Fruit fly (Drosophila melanogaster) whole organism, adult: ENCODE data around the gene RluA-1.

Experiments used
- CG11617 ChIP-seq: fragments of 200-800 bp; sonication (Bioruptor generic); optimal IDR thresholded peaks from 2 replicates; lab custom pipeline; 2017; ENCODE audit warnings: mild to moderate bottlenecking, missing biosample characterization, missing genetic modification reagents, missing genetic modification characterization
- CG12768 ChIP-seq: fragments of 200-800 bp; sonication (Bioruptor generic); optimal IDR thresholded peaks from 2 replicates; lab custom pipeline; 2017; ENCODE audit warnings: missing biosample characterization, missing genetic modification characterization, mild to moderate bottlenecking, moderate library complexity, missing genetic modification reagents
- CG14711 ChIP-seq: fragments of 200-800 bp; sonication (Bioruptor generic); optimal IDR thresholded peaks from 2 replicates; lab custom pipeline; 2018; ENCODE audit warnings: missing biosample characterization, mild to moderate bottlenecking, missing genetic modification characterization, moderate library complexity
- CG1620 ChIP-seq: fragments of 200-800 bp; sonication (Bioruptor generic); optimal IDR thresholded peaks from 2 replicates; lab custom pipeline; 2016; ENCODE audit warnings: missing biosample characterization, missing genetic modification characterization
- CG33017 ChIP-seq: fragments of 200-800 bp; sonication (Bioruptor generic); optimal IDR thresholded peaks from 2 replicates; lab custom pipeline; 2018; ENCODE audit warnings: missing biosample characterization, mild to moderate bottlenecking, missing genetic modification characterization, moderate library complexity
- CG5204 ChIP-seq: fragments of 200-800 bp; sonication (Bioruptor generic); optimal IDR thresholded peaks from 2 replicates; lab custom pipeline; 2016; ENCODE audit warnings: missing biosample characterization, missing genetic modification characterization
- CG7045 ChIP-seq: fragments of 200-800 bp; sonication (Bioruptor generic); optimal IDR thresholded peaks from 2 replicates; lab custom pipeline; 2017; ENCODE audit warnings: missing biosample characterization, mild to moderate bottlenecking, missing genetic modification characterization
- CG7101 ChIP-seq: fragments of 200-800 bp; sonication (Bioruptor generic); optimal IDR thresholded peaks from 2 replicates; lab custom pipeline; 2018; ENCODE audit warnings: missing biosample characterization, mild to moderate bottlenecking, missing genetic modification characterization, moderate library complexity
- Clk ChIP-seq: fragments of 200-800 bp; sonication (Bioruptor generic); optimal IDR thresholded peaks from 2 replicates; lab custom pipeline; 2017; ENCODE audit warnings: missing biosample characterization, missing genetic modification characterization
- Crg-1 ChIP-seq: fragments of 200-800 bp; sonication (Bioruptor generic); optimal IDR thresholded peaks from 2 replicates; lab custom pipeline; 2016; ENCODE audit warnings: missing biosample characterization, missing genetic modification characterization
- Hr96 ChIP-seq: fragments of 200-800 bp; sonication (Bioruptor generic); optimal IDR thresholded peaks from 2 replicates; lab custom pipeline; 2016; ENCODE audit warnings: missing biosample characterization, missing genetic modification characterization
- Mnt ChIP-seq: fragments of 200-800 bp; sonication (Bioruptor generic); optimal IDR thresholded peaks from 2 replicates; lab custom pipeline; 2016; ENCODE audit warnings: missing biosample characterization, mild to moderate bottlenecking, missing genetic modification characterization
- bab1 ChIP-seq: fragments of 200-800 bp; sonication (Bioruptor generic); optimal IDR thresholded peaks from 3 replicates; lab custom pipeline; 2019; ENCODE audit warnings: missing biosample characterization, mild to moderate bottlenecking, missing genetic modification characterization, moderate library complexity
- cic ChIP-seq: fragments of 200-800 bp; sonication (Bioruptor generic); optimal IDR thresholded peaks from 2 replicates; lab custom pipeline; 2017; ENCODE audit warnings: missing biosample characterization, mild to moderate bottlenecking, missing genetic modification characterization, moderate library complexity
- cnc ChIP-seq, 2 experiments: fragments of >200 bp; optimal IDR thresholded peaks; 2 replicates each; lab custom pipeline; 2017
- kay ChIP-seq: fragments of 200-800 bp; sonication (Bioruptor generic); peaks from one replicate; lab custom pipeline; 2016; ENCODE audit warnings: missing biosample characterization, missing genetic modification characterization, borderline replicate concordance
- ovo ChIP-seq: fragments of 200-800 bp; sonication (Bioruptor generic); optimal IDR thresholded peaks from 2 replicates; lab custom pipeline; 2016; ENCODE audit warnings: missing biosample characterization, missing genetic modification characterization
- pad ChIP-seq: fragments of 200-800 bp; sonication (Bioruptor generic); optimal IDR thresholded peaks from 3 replicates; lab custom pipeline; 2017; ENCODE audit warnings: missing biosample characterization, missing genetic modification characterization, mild to moderate bottlenecking, moderate library complexity, missing genetic modification reagents
- tj ChIP-seq: fragments of 200-800 bp; sonication (Bioruptor generic); optimal IDR thresholded peaks from 3 replicates; lab custom pipeline; 2017; ENCODE audit warnings: missing biosample characterization, mild to moderate bottlenecking, missing genetic modification characterization, moderate library complexity
- toe ChIP-seq: fragments of 200-800 bp; sonication (Bioruptor generic); optimal IDR thresholded peaks from 2 replicates; lab custom pipeline; 2016; ENCODE audit warnings: missing biosample characterization, missing genetic modification characterization

RluA-1 gene

DNA sequence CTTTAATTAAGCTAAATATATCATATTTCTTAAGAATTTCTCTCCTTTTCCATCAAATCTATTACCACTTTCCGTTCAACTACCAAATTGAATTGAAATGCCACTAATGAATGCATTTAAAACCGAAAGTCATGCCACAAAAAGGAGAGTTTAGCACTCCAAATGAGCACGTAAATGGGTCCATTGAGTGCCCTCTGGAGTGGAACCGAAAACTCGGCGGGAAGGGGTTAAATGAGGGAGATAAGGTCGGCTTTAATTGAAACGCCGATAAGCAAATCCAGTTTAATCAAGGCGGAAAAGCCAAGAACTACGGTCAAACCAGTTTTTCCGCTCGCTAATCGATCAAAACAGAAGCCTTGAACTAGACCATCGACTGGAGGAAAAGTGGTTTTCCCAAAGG, 31.2 kb upstream of the RluA-1 start:
- TF ChIP-seq CG12768 (GFP tag; lab: Kevin White, UChicago) = no peak
- TF ChIP-seq ovo (GFP tag; lab: Kevin White, UChicago) = no peak
- no peak for TF ChIP-seq tj (GFP tag; lab: Kevin White, UChicago)
- TF ChIP-seq cic = no peak
- TF ChIP-seq CG7101 (tag; lab: Kevin White, UChicago) = no peak
- no peak for TF ChIP-seq Clk (GFP tag; lab: Kevin White, UChicago)
- TF ChIP-seq Hr96 (GFP tag; lab: Kevin White, UChicago) = no peak
- no peak for TF ChIP-seq Crg-1 (GFP tag; lab: Kevin White, UChicago)
- no peak for TF ChIP-seq CG33017 (tag; lab: Kevin White, UChicago)

DNA sequence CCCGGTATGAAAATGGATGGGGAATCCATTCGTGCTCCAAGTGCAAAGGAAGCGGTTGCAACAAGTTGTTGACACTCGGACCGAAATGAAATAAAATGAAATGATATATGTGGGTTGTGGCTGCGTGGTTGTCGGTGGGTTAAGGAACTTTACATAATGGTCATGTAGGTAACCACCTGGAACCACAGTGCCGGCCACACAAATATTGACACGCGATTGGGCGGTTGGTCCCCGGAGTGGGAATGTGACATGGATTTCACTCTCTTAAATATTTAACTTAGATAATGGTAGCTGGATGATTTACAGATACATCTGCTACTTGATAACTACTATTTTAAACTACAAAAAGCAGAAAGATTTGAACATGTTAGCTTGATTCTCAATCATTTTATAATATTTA, 30.7 kb upstream of the RluA-1 start:
- TF ChIP-seq CG5204 (no peak), Crg-1 (GFP tag; lab: Kevin White, UChicago) (no peak), cic (no peak), CG33017 (tag; lab: Kevin White, UChicago) (no peak), CG11617 (GFP tag; lab: Kevin White, UChicago) (no peak), pad (no peak), CG7045 (GFP tag; lab: Kevin White, UChicago) (no peak), ovo (GFP tag; lab: Kevin White, UChicago) (no peak), cnc (optimal IDR thresholded peaks at IDR 0.05; lab: Kevin White, UChicago) (no peak), toe (GFP tag; lab: Kevin White, UChicago) (no peak), tj (GFP tag; lab: Kevin White, UChicago) (no peak), CG14711 (tag; lab: Kevin White, UChicago) (no peak), kay (GFP tag; lab: Kevin White, UChicago) (no peak), CG7101 (tag; lab: Kevin White, UChicago) (no peak), CG1620 (GFP tag; lab: Kevin White, UChicago) (no peak), Hr96 (GFP tag; lab: Kevin White, UChicago) (no peak), CG12768 (GFP tag; lab: Kevin White, UChicago) (no peak)

DNA sequence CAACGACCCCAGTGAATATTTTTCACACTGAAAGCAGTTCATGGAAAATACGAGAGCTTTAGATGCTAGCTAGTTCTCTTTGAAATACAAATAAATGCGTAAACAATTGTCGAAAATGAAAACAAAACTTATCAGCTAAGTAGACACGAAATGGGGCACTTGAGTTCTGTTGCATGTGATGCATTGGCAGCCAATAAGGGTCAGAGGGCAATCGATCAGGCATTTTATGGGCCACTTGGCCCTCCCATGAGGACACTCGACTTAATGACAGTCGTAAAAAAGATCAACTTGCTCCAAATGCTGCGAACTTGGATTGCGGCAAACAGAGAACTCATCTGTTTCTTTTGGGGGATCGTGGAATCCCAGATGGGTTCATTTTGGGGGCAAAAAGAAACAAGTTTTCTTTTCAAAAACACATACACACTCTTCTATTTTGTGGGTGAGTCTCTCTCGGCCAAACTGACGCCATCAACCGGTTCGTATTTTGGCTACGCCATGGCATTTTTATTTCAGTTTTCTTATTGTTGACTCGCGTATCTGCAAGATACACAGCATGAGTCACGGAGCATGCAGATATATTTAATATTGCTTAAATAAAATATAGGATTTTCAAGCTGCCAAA, 29.3 kb upstream of the RluA-1 start:
- no peak for TF ChIP-seq Hr96 (GFP tag; lab: Kevin White, UChicago)
- TF ChIP-seq CG11617 (GFP tag; lab: Kevin White, UChicago) = no peak
- TF ChIP-seq bab1 (GFP tag; lab: Kevin White, UChicago) = no peak
- TF ChIP-seq cic = no peak
- no peak for TF ChIP-seq toe (GFP tag; lab: Kevin White, UChicago)
- no peak for TF ChIP-seq CG7045 (GFP tag; lab: Kevin White, UChicago)
- TF ChIP-seq CG12768 (GFP tag; lab: Kevin White, UChicago) = no peak
- TF ChIP-seq CG5204 = no peak

DNA sequence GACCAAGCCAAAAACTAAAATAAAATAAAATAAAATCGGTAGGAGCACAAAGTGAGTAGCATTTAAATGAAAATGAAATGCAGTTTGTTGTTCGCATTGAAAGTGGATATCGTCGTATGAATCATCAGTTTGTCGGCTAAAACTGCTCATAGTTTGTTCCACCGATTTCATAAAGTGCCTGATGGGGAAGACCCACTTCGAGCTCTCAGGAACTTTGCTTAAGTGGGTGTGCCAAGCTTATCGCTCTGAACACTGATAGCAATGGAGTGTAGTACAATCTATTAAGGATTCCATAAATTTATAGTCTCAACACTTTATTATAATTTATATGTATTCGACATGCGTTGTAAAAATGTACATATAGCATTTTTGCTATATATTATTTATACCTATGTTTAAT, 28.7 kb upstream of the RluA-1 start:
- TF ChIP-seq CG33017 (tag; lab: Kevin White, UChicago) (no peak), kay (GFP tag; lab: Kevin White, UChicago) (no peak), Crg-1 (GFP tag; lab: Kevin White, UChicago) (no peak), pad (no peak), cnc (optimal IDR thresholded peaks at IDR 0.05; lab: Kevin White, UChicago) (no peak), toe (GFP tag; lab: Kevin White, UChicago) (no peak), Clk (GFP tag; lab: Kevin White, UChicago) (no peak), CG5204 (no peak), CG7101 (tag; lab: Kevin White, UChicago) (no peak), ovo (GFP tag; lab: Kevin White, UChicago) (no peak), CG11617 (GFP tag; lab: Kevin White, UChicago) (no peak), bab1 (GFP tag; lab: Kevin White, UChicago) (no peak), tj (GFP tag; lab: Kevin White, UChicago) (no peak), Hr96 (GFP tag; lab: Kevin White, UChicago) (no peak), CG7045 (GFP tag; lab: Kevin White, UChicago) (no peak), CG1620 (GFP tag; lab: Kevin White, UChicago) (no peak), cic (no peak), CG14711 (tag; lab: Kevin White, UChicago) (no peak), CG12768 (GFP tag; lab: Kevin White, UChicago) (no peak)

DNA sequence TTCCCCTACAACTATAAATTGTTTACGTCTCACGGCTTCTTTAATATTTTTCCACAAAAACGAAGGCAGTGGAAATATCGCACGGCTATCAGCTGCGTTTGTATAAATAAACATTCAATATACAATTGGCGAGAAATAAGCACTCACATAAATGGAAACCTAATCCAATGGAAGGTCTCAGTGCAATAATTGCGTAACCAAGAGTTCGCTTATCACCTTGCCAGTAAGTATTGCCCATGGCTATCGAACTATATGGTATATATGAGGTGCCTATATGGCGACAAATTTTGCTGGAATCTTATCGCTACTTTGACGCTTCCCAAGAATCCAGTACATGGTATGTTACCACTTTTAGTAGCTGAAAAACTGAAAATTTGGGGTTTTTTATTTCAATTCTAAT, 28.1 kb upstream of the RluA-1 start:
- TF ChIP-seq kay (GFP tag; lab: Kevin White, UChicago) (peak; percentile 75), cnc (optimal IDR thresholded peaks at IDR 0.05; lab: Kevin White, UChicago) (no peak), Mnt (GFP tag; lab: Kevin White, UChicago) (peak; percentile 11), CG11617 (GFP tag; lab: Kevin White, UChicago) (no peak), cic (peak; percentile 26), CG7045 (GFP tag; lab: Kevin White, UChicago) (no peak)

DNA sequence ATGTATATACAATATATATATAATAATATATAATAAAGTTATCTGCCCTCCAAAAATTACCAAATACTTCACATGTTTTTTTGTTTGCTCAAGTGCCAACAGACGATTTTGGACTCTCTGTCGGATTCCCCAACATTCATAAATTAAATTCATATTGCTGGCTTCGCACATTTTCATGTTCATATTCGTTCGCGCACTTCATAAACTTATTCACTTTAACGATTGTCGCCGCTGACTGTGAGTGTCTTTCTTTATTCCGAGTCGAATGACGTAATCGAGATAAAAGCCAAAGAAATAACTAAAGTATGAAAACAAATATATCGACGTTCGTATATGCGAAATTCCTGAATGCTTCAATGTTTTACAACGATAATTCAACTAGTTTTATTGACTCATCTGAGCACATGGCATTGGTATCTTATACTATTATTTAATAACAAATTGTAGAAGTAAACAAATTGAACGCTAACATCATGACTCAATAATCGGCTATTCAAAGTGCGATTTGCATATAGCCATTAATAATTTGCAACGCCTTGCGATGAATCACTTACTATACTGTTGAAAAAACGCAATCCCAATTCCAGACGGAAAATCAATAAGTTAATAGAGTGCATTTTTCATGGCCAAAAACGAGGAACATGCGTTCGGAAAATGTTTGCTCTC, 26.3 kb upstream of the RluA-1 start:
- TF ChIP-seq cic (no peak), ovo (GFP tag; lab: Kevin White, UChicago) (no peak), Clk (GFP tag; lab: Kevin White, UChicago) (no peak), Mnt (GFP tag; lab: Kevin White, UChicago) (peak; percentile 21), kay (GFP tag; lab: Kevin White, UChicago) (peak; percentile 95), CG33017 (tag; lab: Kevin White, UChicago) (no peak), cnc (optimal IDR thresholded peaks at IDR 0.05; lab: Kevin White, UChicago) (no peak), pad (no peak), toe (GFP tag; lab: Kevin White, UChicago) (no peak), CG1620 (GFP tag; lab: Kevin White, UChicago) (no peak), CG7101 (tag; lab: Kevin White, UChicago) (no peak), tj (GFP tag; lab: Kevin White, UChicago) (peak; percentile 67), CG5204 (no peak), CG12768 (GFP tag; lab: Kevin White, UChicago) (no peak), CG14711 (tag; lab: Kevin White, UChicago) (no peak), Hr96 (GFP tag; lab: Kevin White, UChicago) (no peak), bab1 (GFP tag; lab: Kevin White, UChicago) (no peak), Crg-1 (GFP tag; lab: Kevin White, UChicago) (no peak), CG7045 (GFP tag; lab: Kevin White, UChicago) (no peak), CG11617 (GFP tag; lab: Kevin White, UChicago) (no peak)
